Fruit fly (Drosophila melanogaster) whole organism, prepupa: ENCODE measurements around the gene CG4020.

ENCODE experiments used
- Blimp-1 ChIP-seq: fragments of 200-800 bp; sonication (Bioruptor generic); optimal IDR thresholded peaks from 3 replicates; lab custom pipeline; 2017; ENCODE audit warnings: missing biosample characterization, missing genetic modification characterization, mild to moderate bottlenecking, moderate library complexity, missing genetic modification reagents
- CG10669 ChIP-seq: fragments of 200-800 bp; sonication (Bioruptor generic); optimal IDR thresholded peaks from 3 replicates; lab custom pipeline; 2018; ENCODE audit warnings: missing biosample characterization, mild to moderate bottlenecking, missing genetic modification characterization, moderate library complexity
- CG11294 ChIP-seq: fragments of 200-800 bp; sonication (Bioruptor generic); IDR thresholded peaks from 2 replicates; pipeline ENCODE4 v1.3.6; 2022; ENCODE audit warnings: missing biosample characterization, missing genetic modification characterization
- CG11762 ChIP-seq: fragments of 200-800 bp; sonication (Bioruptor generic); optimal IDR thresholded peaks from 3 replicates; lab custom pipeline; 2016; ENCODE audit warnings: missing biosample characterization, missing genetic modification characterization; ENCODE audit not compliant: insufficient read depth
- CG1621 ChIP-seq: fragments of 200-800 bp; sonication (Bioruptor generic); optimal IDR thresholded peaks from 3 replicates; lab custom pipeline; 2018; ENCODE audit warnings: missing biosample characterization, mild to moderate bottlenecking, missing genetic modification characterization
- CG16779 ChIP-seq: fragments of 200-800 bp; sonication (Bioruptor generic); optimal IDR thresholded peaks from 3 replicates; lab custom pipeline; 2017; ENCODE audit warnings: missing biosample characterization, mild to moderate bottlenecking, missing genetic modification characterization
- CG3032 ChIP-seq: fragments of 200-800 bp; optimal IDR thresholded peaks from 2 replicates; lab custom pipeline; 2019; ENCODE audit warnings: missing biosample characterization, mild to moderate bottlenecking, missing genetic modification characterization, moderate library complexity
- CG31627 ChIP-seq: fragments of 200-800 bp; sonication (Bioruptor generic); optimal IDR thresholded peaks from 3 replicates; lab custom pipeline; 2016; ENCODE audit warnings: missing biosample characterization, missing genetic modification characterization
- CG32006 ChIP-seq: fragments of 200-800 bp; sonication (Bioruptor generic); optimal IDR thresholded peaks from 3 replicates; lab custom pipeline; 2017; ENCODE audit warnings: missing biosample characterization, mild to moderate bottlenecking, missing genetic modification characterization
- CG34406 ChIP-seq: fragments of 200-800 bp; sonication (Bioruptor generic); optimal IDR thresholded peaks from 3 replicates; lab custom pipeline; 2016; ENCODE audit warnings: missing biosample characterization, missing genetic modification characterization
- CG3919 ChIP-seq: fragments of 200-800 bp; sonication (Bioruptor generic); optimal IDR thresholded peaks from 3 replicates; lab custom pipeline; 2016; ENCODE audit warnings: missing biosample characterization, missing genetic modification characterization
- CG4318 ChIP-seq: fragments of 200-800 bp; sonication (Bioruptor generic); optimal IDR thresholded peaks from 3 replicates; lab custom pipeline; 2017; ENCODE audit warnings: missing biosample characterization, mild to moderate bottlenecking, missing genetic modification characterization
- CG6163 ChIP-seq: fragments of 200-800 bp; sonication (Bioruptor generic); IDR thresholded peaks from 3 replicates; pipeline ENCODE4 v1.3.6; 2022; ENCODE audit warnings: missing biosample characterization, missing genetic modification characterization
- CG6276 ChIP-seq: fragments of 200-800 bp; sonication (Bioruptor generic); optimal IDR thresholded peaks from 2 replicates; lab custom pipeline; 2017; ENCODE audit warnings: missing biosample characterization, mild to moderate bottlenecking, missing genetic modification characterization
- CG6792 ChIP-seq: fragments of 200-800 bp; sonication (Bioruptor generic); optimal IDR thresholded peaks from 3 replicates; lab custom pipeline; 2016; ENCODE audit warnings: missing biosample characterization, missing genetic modification characterization
- CG6808 ChIP-seq: fragments of 200-800 bp; sonication (Bioruptor generic); optimal IDR thresholded peaks from 3 replicates; lab custom pipeline; 2017; ENCODE audit warnings: missing biosample characterization, missing genetic modification characterization, mild to moderate bottlenecking, moderate library complexity, missing genetic modification reagents
- CG6854 ChIP-seq: fragments of 200-800 bp; sonication (Bioruptor generic); optimal IDR thresholded peaks from 2 replicates; lab custom pipeline; 2017; ENCODE audit warnings: missing biosample characterization, mild to moderate bottlenecking, missing genetic modification characterization
- CG7368 ChIP-seq: fragments of 200-800 bp; sonication (Bioruptor generic); optimal IDR thresholded peaks from 3 replicates; lab custom pipeline; 2016; ENCODE audit warnings: missing biosample characterization, missing genetic modification characterization
- CG8632 ChIP-seq: fragments of 200-800 bp; sonication (Bioruptor generic); optimal IDR thresholded peaks from 3 replicates; lab custom pipeline; 2016; ENCODE audit warnings: missing biosample characterization, missing genetic modification characterization
- Eip75B ChIP-seq: fragments of 200-800 bp; sonication (Bioruptor generic); optimal IDR thresholded peaks from 3 replicates; lab custom pipeline; 2016; ENCODE audit warnings: missing biosample characterization, missing genetic modification characterization
- Eip93F ChIP-seq: fragments of 200-800 bp; sonication (Bioruptor generic); optimal IDR thresholded peaks from 2 replicates; lab custom pipeline; 2016; ENCODE audit warnings: missing biosample characterization, mild to moderate bottlenecking, missing genetic modification characterization
- Ets21C ChIP-seq: fragments of 200-800 bp; sonication (Bioruptor generic); optimal IDR thresholded peaks from 3 replicates; lab custom pipeline; 2016; ENCODE audit warnings: missing biosample characterization, missing genetic modification characterization
- Gug ChIP-seq: fragments of 200-800 bp; sonication (Bioruptor generic); IDR thresholded peaks from 2 replicates; pipeline ENCODE4 v1.3.6; 2022; ENCODE audit warnings: missing biosample characterization, missing genetic modification characterization
- Hr38 ChIP-seq: sonication (Bioruptor generic); optimal IDR thresholded peaks from 2 replicates; lab custom pipeline; 2016; ENCODE audit warnings: missing biosample characterization, missing genetic modification characterization
- Hr39 ChIP-seq: fragments of 200-800 bp; sonication (Bioruptor generic); optimal IDR thresholded peaks from 2 replicates; lab custom pipeline; 2016; ENCODE audit warnings: missing biosample characterization, missing genetic modification characterization
- Hr4 ChIP-seq: fragments of 200-800 bp; sonication (Bioruptor generic); optimal IDR thresholded peaks from 3 replicates; lab custom pipeline; 2016; ENCODE audit warnings: missing biosample characterization, missing genetic modification characterization
- Lpt ChIP-seq: fragments of 200-800 bp; sonication (Bioruptor generic); optimal IDR thresholded peaks from 3 replicates; lab custom pipeline; 2016; ENCODE audit warnings: missing biosample characterization, missing genetic modification characterization
- Met ChIP-seq: fragments of 200-800 bp; sonication (Bioruptor generic); optimal IDR thresholded peaks from 3 replicates; lab custom pipeline; 2016; ENCODE audit warnings: missing biosample characterization, missing genetic modification characterization
- OdsH ChIP-seq: fragments of 200-800 bp; sonication (Bioruptor generic); optimal IDR thresholded peaks from 3 replicates; lab custom pipeline; 2016; ENCODE audit warnings: missing biosample characterization, missing genetic modification characterization
- Smox ChIP-seq: fragments of 200-800 bp; sonication (Bioruptor generic); optimal IDR thresholded peaks from 3 replicates; lab custom pipeline; 2016; ENCODE audit warnings: missing biosample characterization, missing genetic modification characterization
- Sox102F ChIP-seq: fragments of 200-800 bp; sonication (Bioruptor generic); optimal IDR thresholded peaks from 2 replicates; lab custom pipeline; 2016; ENCODE audit warnings: missing biosample characterization, mild to moderate bottlenecking, missing genetic modification characterization
- Sox14 ChIP-seq: fragments of 200-800 bp; sonication (Bioruptor generic); optimal IDR thresholded peaks from 3 replicates; lab custom pipeline; 2016; ENCODE audit warnings: missing biosample characterization, missing genetic modification characterization
- acj6 ChIP-seq: fragments of 200-800 bp; sonication (Bioruptor generic); optimal IDR thresholded peaks from 3 replicates; lab custom pipeline; 2016; ENCODE audit warnings: missing biosample characterization, missing genetic modification characterization
- dac ChIP-seq: fragments of 200-800 bp; sonication (Bioruptor generic); optimal IDR thresholded peaks from 2 replicates; lab custom pipeline; 2017; ENCODE audit warnings: missing biosample characterization, mild to moderate bottlenecking, missing genetic modification characterization
- dsx ChIP-seq: fragments of 200-800 bp; optimal IDR thresholded peaks from 3 replicates; lab custom pipeline; 2019; ENCODE audit warnings: missing biosample characterization, mild to moderate bottlenecking, missing genetic modification characterization, moderate library complexity; ENCODE audit not compliant: poor library complexity, severe bottlenecking
- eg ChIP-seq: fragments of 200-800 bp; sonication (Bioruptor generic); IDR thresholded peaks from 3 replicates; pipeline ENCODE4 v1.3.6; 2022; ENCODE audit warnings: missing biosample characterization, missing genetic modification characterization
- esn ChIP-seq: fragments of 200-800 bp; sonication (Bioruptor generic); optimal IDR thresholded peaks from 2 replicates; lab custom pipeline; 2016; ENCODE audit warnings: missing biosample characterization, mild to moderate bottlenecking, missing genetic modification characterization, moderate library complexity
- fd59A ChIP-seq: fragments of 200-800 bp; sonication (Bioruptor generic); optimal IDR thresholded peaks from 2 replicates; lab custom pipeline; 2017; ENCODE audit warnings: missing biosample characterization, mild to moderate bottlenecking, missing genetic modification characterization, missing genetic modification reagents
- fd85E ChIP-seq: fragments of 200-800 bp; sonication (Bioruptor generic); optimal IDR thresholded peaks from 3 replicates; lab custom pipeline; 2016; ENCODE audit warnings: missing biosample characterization, missing genetic modification characterization
- fkh ChIP-seq: fragments of 200-800 bp; sonication (Bioruptor generic); optimal IDR thresholded peaks from 3 replicates; lab custom pipeline; 2017; ENCODE audit warnings: missing biosample characterization, mild to moderate bottlenecking, missing genetic modification characterization, moderate library complexity
- net ChIP-seq: fragments of 200-800 bp; sonication (Bioruptor generic); optimal IDR thresholded peaks from 3 replicates; lab custom pipeline; 2016; ENCODE audit warnings: missing biosample characterization, missing genetic modification characterization
- pdm3 ChIP-seq: fragments of 200-800 bp; sonication (Bioruptor generic); optimal IDR thresholded peaks from 3 replicates; lab custom pipeline; 2016; ENCODE audit warnings: missing biosample characterization, missing genetic modification characterization
- salr ChIP-seq, 2 experiments: fragments of 200-800 bp; sonication (Bioruptor generic); optimal IDR thresholded peaks; 3 replicates each; lab custom pipeline; 2016 to 2018; ENCODE audit warnings: missing biosample characterization in 2 of 2, missing genetic modification characterization in 2 of 2, mild to moderate bottlenecking in 1 of 2
- spab ChIP-seq: fragments of 200-800 bp; sonication (Bioruptor generic); optimal IDR thresholded peaks from 2 replicates; lab custom pipeline; 2017; ENCODE audit warnings: missing biosample characterization, mild to moderate bottlenecking, missing genetic modification characterization, missing genetic modification reagents
- topi ChIP-seq: fragments of 200-800 bp; sonication (Bioruptor generic); optimal IDR thresholded peaks from 3 replicates; lab custom pipeline; 2016; ENCODE audit warnings: missing biosample characterization, missing genetic modification characterization
- vri ChIP-seq: fragments of 200-800 bp; sonication (Bioruptor generic); optimal IDR thresholded peaks from 3 replicates; lab custom pipeline; 2016; ENCODE audit warnings: missing biosample characterization, mild to moderate bottlenecking, missing genetic modification characterization

Gene CG4020

DNA sequence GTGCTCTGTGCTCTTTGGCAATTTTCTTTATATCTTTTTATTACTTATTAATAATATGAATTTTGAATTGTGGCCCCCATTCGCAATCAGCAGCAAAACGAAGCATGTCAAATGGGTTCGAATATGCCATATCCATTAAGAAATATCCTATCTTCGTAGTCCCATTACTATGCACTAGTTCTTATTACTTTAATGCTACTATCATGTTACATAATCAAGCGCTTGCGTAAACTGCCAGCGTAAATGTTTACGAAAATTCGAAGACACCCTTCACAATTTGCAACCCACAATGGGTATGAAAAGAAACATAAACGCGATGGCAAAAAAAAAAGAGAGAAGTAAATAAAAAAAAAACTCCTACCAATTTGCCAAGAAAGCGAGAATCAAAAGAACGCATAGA is 21.2 kb downstream of the CG4020 start (continued):
- TF ChIP-seq vri: peak; percentile 32
- no peak for TF ChIP-seq Blimp-1
- TF ChIP-seq fkh (GFP tag; lab: Kevin White, UChicago): no peak
- TF ChIP-seq CG3919 (GFP tag; lab: Kevin White, UChicago): peak; percentile 73
- peak; percentile 65 to 68 for TF ChIP-seq salr (GFP tag; optimal IDR thresholded peaks at IDR 0.05; lab: Kevin White, UChicago)
- TF ChIP-seq CG31627: peak; percentile 59
- peak; percentile 34 for TF ChIP-seq Ets21C
- TF ChIP-seq Sox102F (GFP tag; lab: Kevin White, UChicago): peak; percentile 50
- TF ChIP-seq CG7368 (GFP tag; lab: Kevin White, UChicago): peak; percentile 65
- TF ChIP-seq CG34406 (GFP tag; lab: Kevin White, UChicago): peak; percentile 54
- TF ChIP-seq Eip75B: peak; percentile 10
- TF ChIP-seq CG6276 (GFP tag; lab: Kevin White, UChicago): peak; percentile 54
- peak; percentile 81 for TF ChIP-seq CG32006 (GFP tag; lab: Kevin White, UChicago)
- peak; percentile 78 for TF ChIP-seq acj6 (GFP tag; lab: Kevin White, UChicago)
- TF ChIP-seq Eip93F: no peak
- TF ChIP-seq esn (GFP tag; lab: Kevin White, UChicago): peak; percentile 63
- TF ChIP-seq Met (GFP tag; lab: Kevin White, UChicago): peak; percentile 67
- peak; percentile 63 for TF ChIP-seq net (GFP tag; lab: Kevin White, UChicago)
- TF ChIP-seq CG8632 (GFP tag; lab: Kevin White, UChicago): peak; percentile 50

DNA sequence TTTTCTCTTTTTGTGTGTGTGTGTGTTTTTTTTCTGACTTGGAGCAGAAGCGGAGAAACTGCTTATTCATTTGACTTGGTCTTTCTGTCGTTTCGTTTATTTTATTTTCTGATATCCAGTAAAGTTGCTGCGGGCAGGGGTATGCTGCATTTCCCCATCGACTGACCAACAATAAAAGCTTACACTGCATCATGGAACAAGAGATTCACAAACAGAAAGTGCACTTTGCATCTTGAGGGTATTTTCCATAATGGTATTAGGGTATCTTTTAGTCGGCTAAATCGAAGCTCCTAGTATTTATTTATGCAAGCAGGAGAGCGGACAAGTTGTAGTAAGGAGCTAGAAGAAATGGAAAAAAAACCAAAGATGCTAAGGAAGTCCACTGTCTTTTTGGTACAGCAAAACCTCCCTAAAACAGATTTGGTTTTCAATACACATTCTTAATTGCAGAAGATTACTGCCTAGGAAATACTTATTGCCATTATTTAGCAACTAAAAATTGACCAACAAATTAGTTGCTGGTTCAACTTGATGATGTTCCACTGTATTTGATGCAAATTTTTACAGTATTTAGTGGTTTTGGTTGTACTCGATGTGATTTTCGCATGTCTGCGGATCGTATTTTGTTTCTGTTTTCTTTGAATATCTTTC is 26.9 kb downstream of the CG4020 start:
- TF ChIP-seq vri (peak; percentile 28), Hr38 (GFP tag; lab: Kevin White, UChicago) (no peak), CG10669 (peak; percentile 75), topi (GFP tag; lab: Kevin White, UChicago) (peak; percentile 76), Met (GFP tag; lab: Kevin White, UChicago) (peak; percentile 67), Sox14 (GFP tag; lab: Kevin White, UChicago) (peak; percentile 90), fd59A (GFP tag; lab: Kevin White, UChicago) (peak; percentile 65), CG6792 (GFP tag; lab: Kevin White, UChicago) (peak; percentile 71), CG11762 (GFP tag; lab: Kevin White, UChicago) (peak; percentile 82), Lpt (peak; percentile 82), CG6854 (no peak), Eip93F (no peak), eg (GFP tag; lab: Robert Waterston, UW) (peak; percentile 85), CG32006 (GFP tag; lab: Kevin White, UChicago) (peak; percentile 83), fkh (GFP tag; lab: Kevin White, UChicago) (no peak), net (GFP tag; lab: Kevin White, UChicago) (peak; percentile 74), Eip75B (peak; percentile 84), Ets21C (peak; percentile 40), CG31627 (peak; percentile 69), OdsH (GFP tag; lab: Kevin White, UChicago) (peak; percentile 78), Gug (GFP tag; lab: Robert Waterston, UW) (peak; percentile 71), CG6163 (GFP tag; lab: Robert Waterston, UW) (peak; percentile 90), CG34406 (GFP tag; lab: Kevin White, UChicago) (peak; percentile 54), Hr4 (GFP tag; lab: Kevin White, UChicago) (peak; percentile 78), pdm3 (peak; percentile 87), CG1621 (peak; percentile 69), CG4318 (GFP tag; lab: Kevin White, UChicago) (peak; percentile 54), CG8632 (GFP tag; lab: Kevin White, UChicago) (peak; percentile 71), CG3919 (GFP tag; lab: Kevin White, UChicago) (peak; percentile 88), CG3032 (peak; percentile 75), Blimp-1 (no peak), Smox (GFP tag; lab: Kevin White, UChicago) (peak; percentile 66), CG11294 (peak; percentile 53; the same call in 1 of the 2 replicates), fd85E (GFP tag; lab: Kevin White, UChicago) (peak; percentile 16), dac (GFP tag; lab: Kevin White, UChicago) (peak; percentile 64), spab (GFP tag; lab: Kevin White, UChicago) (peak; percentile 50), CG6808 (GFP tag; lab: Kevin White, UChicago) (peak; percentile 68), CG6276 (GFP tag; lab: Kevin White, UChicago) (peak; percentile 64), salr (GFP tag; optimal IDR thresholded peaks at IDR 0.05; lab: Kevin White, UChicago) (peak; percentile 56 to 80), CG16779 (tag; lab: Kevin White, UChicago) (peak; percentile 31), dsx (peak; percentile 79), Hr39 (peak; percentile 79)
